Fruit fly (Drosophila melanogaster): Measurements from ENCODE around the gene CG43673.

The CG43673 gene

dm6 chrX:15740288-15740726, 38.6 kb upstream of the CG43673 start (continued):
- no peak for TF ChIP-seq fru (optimal IDR thresholded peaks at IDR 0.05)
- no peak for TF ChIP-seq HLH4C (GFP tag; IDR thresholded peaks at IDR 0.05; ENCODE audit: partially characterized antibody)
- peak; percentile 88 for TF ChIP-seq Dbx (GFP tag; IDR thresholded peaks at IDR 0.05)
- no peak for TF ChIP-seq CG7963 (GFP tag; IDR thresholded peaks at IDR 0.05; ENCODE audit: partially characterized antibody)
- no peak for TF ChIP-seq CG32767 (GFP tag; IDR thresholded peaks at IDR 0.05)
- no peak for TF ChIP-seq CG2129 (GFP tag; IDR thresholded peaks at IDR 0.05; ENCODE audit: partially characterized antibody)
- peak; percentile 9 for TF ChIP-seq CG13123 (GFP tag; optimal IDR thresholded peaks at IDR 0.05)
- peak; percentile 42 for TF ChIP-seq CG9609 (GFP tag; optimal IDR thresholded peaks at IDR 0.05)
- no peak for TF ChIP-seq sc (optimal IDR thresholded peaks at IDR 0.05)
- peak; percentile 6 for TF ChIP-seq sc (GFP tag; optimal IDR thresholded peaks at IDR 0.05)
- TF ChIP-seq Doc2 (GFP tag; IDR thresholded peaks at IDR 0.05): no peak
- TF ChIP-seq CG8478 (optimal IDR thresholded peaks at IDR 0.05): no peak
- peak; percentile 78 for TF ChIP-seq stc (GFP tag; IDR thresholded peaks at IDR 0.05)
- no peak for TF ChIP-seq Bdp1 (GFP tag; optimal IDR thresholded peaks at IDR 0.05)
- peak; percentile 99 for TF ChIP-seq exex (tag; optimal IDR thresholded peaks at IDR 0.05)
- TF ChIP-seq pho (GFP tag; optimal IDR thresholded peaks at IDR 0.05): peak; percentile 69
- peak; percentile 56 for TF ChIP-seq sd (tag; optimal IDR thresholded peaks at IDR 0.05)
- TF ChIP-seq Bgb (GFP tag; IDR thresholded peaks at IDR 0.05; ENCODE audit: partially characterized antibody): no peak
- TF ChIP-seq CG9932 (GFP tag; IDR thresholded peaks at IDR 0.05): peak; percentile 87
- TF ChIP-seq ac (GFP tag; optimal IDR thresholded peaks at IDR 0.05): no peak
- peak; percentile 75 for TF ChIP-seq CG8944 (GFP tag; optimal IDR thresholded peaks at IDR 0.05)
- peak; percentile 87 for TF ChIP-seq gro (GFP tag; optimal IDR thresholded peaks at IDR 0.05)
- peak; percentile 41 for TF ChIP-seq CG15011 (GFP tag; optimal IDR thresholded peaks at IDR 0.05)
- no peak for TF ChIP-seq CG16813 (GFP tag; IDR thresholded peaks at IDR 0.05; ENCODE audit: partially characterized antibody)
- TF ChIP-seq CG3065 (GFP tag; optimal IDR thresholded peaks at IDR 0.05): no peak
- peak; percentile 28 for TF ChIP-seq CG33213 (GFP tag; optimal IDR thresholded peaks at IDR 0.05)
- peak; percentile 73 for TF ChIP-seq cas (GFP tag; IDR thresholded peaks at IDR 0.05)
- peak; percentile 51 for TF ChIP-seq CG12744 (GFP tag; optimal IDR thresholded peaks at IDR 0.05)
- TF ChIP-seq jigr1 (GFP tag; IDR thresholded peaks at IDR 0.05): no peak
- peak; percentile 50; the same call in 1 of the 2 replicates for TF ChIP-seq Rx (GFP tag; IDR thresholded peaks at IDR 0.05)
- no peak for TF ChIP-seq Tbp (GFP tag; optimal IDR thresholded peaks at IDR 0.05)
- no peak for TF ChIP-seq unc-4 (GFP tag; IDR thresholded peaks at IDR 0.05; ENCODE audit: partially characterized antibody)
- TF ChIP-seq CG11560 (tag; IDR thresholded peaks at IDR 0.05): peak; percentile 21; the same call in 1 of the 3 replicates
- peak; percentile 55 for TF ChIP-seq salm (tag; optimal IDR thresholded peaks at IDR 0.05)
- TF ChIP-seq Mes4 (GFP tag; optimal IDR thresholded peaks at IDR 0.05): no peak
- peak; percentile 89 for TF ChIP-seq Hmr (GFP tag; optimal IDR thresholded peaks at IDR 0.05)
- peak; percentile 80 for TF ChIP-seq CG10543 (GFP tag; optimal IDR thresholded peaks at IDR 0.05)
- peak; percentile 60; the same call in 1 of the 2 replicates for TF ChIP-seq MBD-R2 (GFP tag; IDR thresholded peaks at IDR 0.05)
- peak; percentile 48 for TF ChIP-seq CG16815 (GFP tag; optimal IDR thresholded peaks at IDR 0.05)
- 0 out of 3 replicates have a peak, but pooled peaks have one; percentile 44 for TF ChIP-seq H15 (GFP tag; IDR thresholded peaks at IDR 0.05)
- no peak for TF ChIP-seq CG10565 (GFP tag; optimal IDR thresholded peaks at IDR 0.05)
- peak; percentile 53 for TF ChIP-seq az2 (GFP tag; optimal IDR thresholded peaks at IDR 0.05)
- peak; percentile 83 for TF ChIP-seq dysf (GFP tag; IDR thresholded peaks at IDR 0.05)
- TF ChIP-seq H2.0 (GFP tag; IDR thresholded peaks at IDR 0.05): 0 out of 2 replicates have a peak, but pooled peaks have one; percentile 33
- TF ChIP-seq grau (tag; optimal IDR thresholded peaks at IDR 0.05): peak; percentile 78
- no peak for TF ChIP-seq CG7745 (tag; optimal IDR thresholded peaks at IDR 0.05)
- TF ChIP-seq schlank (tag; optimal IDR thresholded peaks at IDR 0.05): peak; percentile 79
- TF ChIP-seq CG4282 (GFP tag; optimal IDR thresholded peaks at IDR 0.05): no peak
- no peak for TF ChIP-seq inv (GFP tag; IDR thresholded peaks at IDR 0.05; ENCODE audit: partially characterized antibody)
- TF ChIP-seq psq (GFP tag; optimal IDR thresholded peaks at IDR 0.05): no peak
- TF ChIP-seq maf-S (GFP tag; optimal IDR thresholded peaks at IDR 0.05): peak; percentile 44
- TF ChIP-seq Dek (tag; optimal IDR thresholded peaks at IDR 0.05): peak; percentile 80
